Fruit fly (Drosophila melanogaster) whole organism, embryonic: ENCODE results near the gene GNBP2.
A peak's percentile ranks its signal among the peaks of the same experiment; 100 is the strongest.

Experiments
- Asciz ChIP-seq: fragments of 200-800 bp; sonication (Bioruptor generic); optimal IDR thresholded peaks from 2 replicates; lab custom pipeline; 2017; ENCODE audit warnings: missing biosample characterization, mild to moderate bottlenecking, missing genetic modification characterization, missing genetic modification reagents
- B-H2 ChIP-seq: fragments of 200-800 bp; sonication (Bioruptor generic); optimal IDR thresholded peaks from 2 replicates; lab custom pipeline; 2018; ENCODE audit warnings: missing biosample characterization, mild to moderate bottlenecking, missing genetic modification characterization
- CG10431 ChIP-seq: fragments of 200-800 bp; sonication (Bioruptor generic); optimal IDR thresholded peaks from 3 replicates; lab custom pipeline; 2018; ENCODE audit warnings: missing biosample characterization, mild to moderate bottlenecking, missing genetic modification characterization
- CG11504 ChIP-seq: fragments of 200-800 bp; sonication (Bioruptor generic); optimal IDR thresholded peaks from 3 replicates; lab custom pipeline; 2019; ENCODE audit warnings: missing biosample characterization, mild to moderate bottlenecking, missing genetic modification characterization, moderate library complexity
- CG13894 ChIP-seq: fragments of 200-800 bp; sonication (Bioruptor generic); optimal IDR thresholded peaks from 3 replicates; lab custom pipeline; 2018; ENCODE audit warnings: missing biosample characterization, mild to moderate bottlenecking, missing genetic modification characterization, moderate library complexity
- CG15011 ChIP-seq: fragments of 200-800 bp; sonication (Bioruptor generic); optimal IDR thresholded peaks from 3 replicates; lab custom pipeline; 2018; ENCODE audit warnings: missing biosample characterization, mild to moderate bottlenecking, missing genetic modification characterization
- CG1529 ChIP-seq: fragments of 200-800 bp; sonication (Bioruptor generic); optimal IDR thresholded peaks from 3 replicates; lab custom pipeline; 2018; ENCODE audit warnings: missing biosample characterization, missing genetic modification characterization
- CG16815 ChIP-seq: fragments of 200-800 bp; sonication (Bioruptor generic); optimal IDR thresholded peaks from 3 replicates; lab custom pipeline; 2017; ENCODE audit warnings: missing biosample characterization, mild to moderate bottlenecking, missing genetic modification characterization
- CG2678 ChIP-seq: fragments of 200-800 bp; sonication (Bioruptor generic); optimal IDR thresholded peaks from 3 replicates; lab custom pipeline; 2019; ENCODE audit warnings: missing biosample characterization, mild to moderate bottlenecking, missing genetic modification characterization, moderate library complexity
- CG33213 ChIP-seq: fragments of 200-800 bp; sonication (Bioruptor generic); optimal IDR thresholded peaks from 3 replicates; lab custom pipeline; 2016; ENCODE audit warnings: missing biosample characterization, missing genetic modification characterization
- CG34422 ChIP-seq: fragments of 200-800 bp; sonication (Bioruptor generic); IDR thresholded peaks from 3 replicates; pipeline ENCODE4 v1.3.6; 2022; ENCODE audit warnings: missing biosample characterization, missing genetic modification characterization
- CG3847 ChIP-seq: fragments of 200-800 bp; sonication (Bioruptor generic); IDR thresholded peaks from 2 replicates; pipeline ENCODE4 v1.3.6; 2022; ENCODE audit warnings: missing biosample characterization, missing genetic modification characterization
- CG43689 ChIP-seq: fragments of 200-800 bp; sonication (Bioruptor generic); IDR thresholded peaks from 2 replicates; pipeline ENCODE4 v1.3.6; 2022; ENCODE audit warnings: missing biosample characterization, missing genetic modification characterization
- Dad ChIP-seq: fragments of 200-800 bp; sonication (Bioruptor generic); optimal IDR thresholded peaks from 3 replicates; lab custom pipeline; 2016; ENCODE audit warnings: missing biosample characterization, missing genetic modification characterization
- HmgZ ChIP-seq: fragments of 200-800 bp; sonication (Bioruptor generic); optimal IDR thresholded peaks from 2 replicates; lab custom pipeline; 2018; ENCODE audit warnings: missing biosample characterization, mild to moderate bottlenecking, missing genetic modification characterization
- Max ChIP-seq: fragments of 200-800 bp; sonication (Bioruptor generic); optimal IDR thresholded peaks from 2 replicates; lab custom pipeline; 2016; ENCODE audit warnings: missing biosample characterization, mild to moderate bottlenecking, missing genetic modification characterization
- Pdp1 ChIP-seq, 2 experiments: fragments of 200-800 bp; sonication (Bioruptor generic); optimal IDR thresholded peaks; 3 replicates each; lab custom pipeline; 2016; ENCODE audit warnings: missing biosample characterization in 2 of 2, missing genetic modification characterization in 2 of 2, mild to moderate bottlenecking in 1 of 2, moderate library complexity in 1 of 2
- Sin3A ChIP-seq: fragments of >200 bp; optimal IDR thresholded peaks from 2 replicates; lab custom pipeline; 2018
- Sry-β ChIP-seq: fragments of 200-800 bp; sonication (Bioruptor generic); optimal IDR thresholded peaks from 2 replicates; lab custom pipeline; 2018; ENCODE audit warnings: missing biosample characterization, mild to moderate bottlenecking, missing genetic modification characterization, moderate library complexity
- abd-A ChIP-seq: fragments of 200-800 bp; sonication (Bioruptor generic); optimal IDR thresholded peaks from 3 replicates; lab custom pipeline; 2019; ENCODE audit warnings: missing biosample characterization, mild to moderate bottlenecking, missing genetic modification characterization, moderate library complexity
- ase ChIP-seq: fragments of 200-800 bp; sonication (Bioruptor generic); IDR thresholded peaks from 3 replicates; pipeline ENCODE4 v1.3.6; 2022; ENCODE audit warnings: missing biosample characterization, missing genetic modification characterization
- exex ChIP-seq: fragments of 200-800 bp; sonication (Bioruptor generic); optimal IDR thresholded peaks from 4 replicates; lab custom pipeline; 2018; ENCODE audit warnings: missing biosample characterization, mild to moderate bottlenecking, missing genetic modification characterization, moderate library complexity
- gem ChIP-seq: fragments of 200-800 bp; sonication (Bioruptor generic); optimal IDR thresholded peaks from 2 replicates; lab custom pipeline; 2019; ENCODE audit warnings: missing biosample characterization, mild to moderate bottlenecking, missing genetic modification characterization, moderate library complexity
- grn ChIP-seq: fragments of 200-800 bp; sonication (Bioruptor generic); optimal IDR thresholded peaks from 3 replicates; lab custom pipeline; 2017; ENCODE audit warnings: missing biosample characterization, missing genetic modification characterization
- h ChIP-seq: fragments of >200 bp; optimal IDR thresholded peaks from 2 replicates; lab custom pipeline; 2017
- lab ChIP-seq: fragments of 200-800 bp; sonication (Bioruptor generic); optimal IDR thresholded peaks from 3 replicates; lab custom pipeline; 2017; ENCODE audit warnings: missing biosample characterization, missing genetic modification characterization, mild to moderate bottlenecking, moderate library complexity, missing genetic modification reagents
- mirr ChIP-seq: fragments of 200-800 bp; sonication (Bioruptor generic); optimal IDR thresholded peaks from 3 replicates; lab custom pipeline; 2018; ENCODE audit warnings: missing biosample characterization, mild to moderate bottlenecking, missing genetic modification characterization
- oc ChIP-seq: fragments of 200-800 bp; sonication (Bioruptor generic); optimal IDR thresholded peaks from 2 replicates; lab custom pipeline; 2018; ENCODE audit warnings: missing biosample characterization, mild to moderate bottlenecking, missing genetic modification characterization, moderate library complexity
- onecut ChIP-seq: fragments of 200-800 bp; sonication (Bioruptor generic); IDR thresholded peaks from 2 replicates; pipeline ENCODE4 v1.3.6; 2022; ENCODE audit warnings: missing biosample characterization, missing genetic modification characterization
- otp ChIP-seq: fragments of 200-800 bp; sonication (Bioruptor generic); IDR thresholded peaks from 3 replicates; pipeline ENCODE4, ENCODE4 v1.3.6; 2022; ENCODE audit warnings: missing biosample characterization, missing genetic modification characterization
- run ChIP-seq: fragments of 200-800 bp; sonication (Bioruptor generic); optimal IDR thresholded peaks from 3 replicates; lab custom pipeline; 2018; ENCODE audit warnings: missing biosample characterization, mild to moderate bottlenecking, missing genetic modification characterization
- scrt ChIP-seq: fragments of 200-800 bp; sonication (Bioruptor generic); optimal IDR thresholded peaks from 2 replicates; lab custom pipeline; 2018; ENCODE audit warnings: missing biosample characterization, mild to moderate bottlenecking, missing genetic modification characterization, moderate library complexity
- sd ChIP-seq: fragments of 200-800 bp; sonication (Bioruptor generic); optimal IDR thresholded peaks from 3 replicates; lab custom pipeline; 2018; ENCODE audit warnings: missing biosample characterization, mild to moderate bottlenecking, missing genetic modification characterization, moderate library complexity
- sens ChIP-seq: fragments of 200-800 bp; sonication (Bioruptor generic); peaks from one replicate; lab custom pipeline; 2016; ENCODE audit warnings: missing biosample characterization, missing genetic modification characterization
- slou ChIP-seq: fragments of 200-800 bp; sonication (Bioruptor generic); optimal IDR thresholded peaks from 3 replicates; lab custom pipeline; 2016; ENCODE audit warnings: missing biosample characterization, missing genetic modification characterization
- sob ChIP-seq: fragments of 200-800 bp; sonication (Bioruptor generic); IDR thresholded peaks from 2 replicates; pipeline ENCODE4 v1.3.6; 2022; ENCODE audit warnings: missing biosample characterization, missing genetic modification characterization
- sug ChIP-seq: fragments of 200-800 bp; optimal IDR thresholded peaks from 2 replicates; lab custom pipeline; 2019; ENCODE audit warnings: missing biosample characterization, mild to moderate bottlenecking, missing genetic modification characterization, moderate library complexity
- tgo ChIP-seq: fragments of 200-800 bp; sonication (Bioruptor generic); IDR thresholded peaks from 3 replicates; pipeline ENCODE4 v1.3.6; 2022; ENCODE audit warnings: missing biosample characterization, missing genetic modification characterization
- tio ChIP-seq: fragments of 200-800 bp; sonication (Bioruptor generic); optimal IDR thresholded peaks from 2 replicates; lab custom pipeline; 2017; ENCODE audit warnings: missing biosample characterization, missing genetic modification characterization, inconsistent platforms

GNBP2 gene

dm6 chr3L:18640584-18641527 lies 34.4 kb downstream of the GNBP2 start (continued):
- peak; percentile 88 for TF ChIP-seq oc

dm6 chr3L:18638487-18638886 lies 36.7 kb downstream of the GNBP2 start:
- TF ChIP-seq CG15011 (GFP tag; lab: Kevin White, UChicago) (no peak), HmgZ (tag; lab: Kevin White, UChicago) (no peak), CG16815 (no peak), slou (GFP tag; lab: Kevin White, UChicago) (no peak), run (no peak), CG3847 (GFP tag; lab: Robert Waterston, UW) (no peak), CG33213 (no peak), B-H2 (no peak), ase (GFP tag; lab: Robert Waterston, UW) (no peak), Dad (GFP tag; lab: Kevin White, UChicago) (no peak), tio (GFP tag; lab: Kevin White, UChicago) (peak; percentile 18), CG1529 (GFP tag; lab: Kevin White, UChicago) (no peak), sob (GFP tag; lab: Robert Waterston, UW) (no peak), gem (tag; lab: Kevin White, UChicago) (peak; percentile 26), h (no peak)

dm6 chr3L:18638043-18638442 lies 37.2 kb downstream of the GNBP2 start:
- TF ChIP-seq grn (GFP tag; lab: Kevin White, UChicago) = peak; percentile 1
- no peak for TF ChIP-seq CG33213
- peak; percentile 85 for TF ChIP-seq exex
- peak; percentile 26 for TF ChIP-seq sug (tag; lab: Kevin White, UChicago)
- peak in 1 of 2 experiments; percentile 80 for TF ChIP-seq Pdp1 (GFP tag; optimal IDR thresholded peaks at IDR 0.05; lab: Kevin White, UChicago)
- TF ChIP-seq Sin3A (lab: Kevin White, UChicago) = no peak
- TF ChIP-seq sens (GFP tag; lab: Kevin White, UChicago) = peak; percentile 60
- peak; percentile 31 for TF ChIP-seq sd
- TF ChIP-seq, all 482 proteins: peak for 6

dm6 chr3L:18637348-18637747 lies 37.9 kb downstream of the GNBP2 start:
- no peak for TF ChIP-seq CG34422 (GFP tag; lab: Robert Waterston, UW)
- no peak for TF ChIP-seq otp (GFP tag; lab: Robert Waterston, UW)
- TF ChIP-seq CG13894 (tag; lab: Kevin White, UChicago) = peak; percentile 53
- peak; percentile 56 for TF ChIP-seq scrt (GFP tag; lab: Kevin White, UChicago)
- TF ChIP-seq onecut (GFP tag; lab: Robert Waterston, UW) = no peak
- no peak for TF ChIP-seq mirr (GFP tag; lab: Kevin White, UChicago)
- TF ChIP-seq abd-A (tag; lab: Kevin White, UChicago) = no peak
- no peak for TF ChIP-seq Max (GFP tag; lab: Kevin White, UChicago)
- no peak for TF ChIP-seq Sry-β (GFP tag; lab: Kevin White, UChicago)
- TF ChIP-seq CG10431 = no peak
- TF ChIP-seq tgo (GFP tag; lab: Robert Waterston, UW) = no peak
- TF ChIP-seq CG2678 = no peak
- no peak for TF ChIP-seq lab (GFP tag; lab: Kevin White, UChicago)
- no peak for TF ChIP-seq Asciz (GFP tag; lab: Kevin White, UChicago)
- no peak for TF ChIP-seq CG33213
- 0 out of 2 replicates have a peak, but pooled peaks have one; percentile 10 for TF ChIP-seq CG43689
- TF ChIP-seq CG11504 = peak; percentile 52
